Fruit fly (Drosophila melanogaster): ENCODE data around the gene BI-1.

The BI-1 gene

dm6 chr3L:8315141-8315816 is 6.5 kb upstream of the BI-1 start, which contains the start of gene Cpsf6 (continued):
- TF ChIP-seq insv (GFP tag; optimal IDR thresholded peaks at IDR 0.05), result peak in 1 of 2 experiments; percentile 87
- TF ChIP-seq MBD-R2 (GFP tag; IDR thresholded peaks at IDR 0.05), result peak; percentile 34; the same call in 1 of the 2 replicates
- no peak for TF ChIP-seq toy (GFP tag; IDR thresholded peaks at IDR 0.05)
- peak; percentile 74 for TF ChIP-seq az2 (GFP tag; optimal IDR thresholded peaks at IDR 0.05)
- TF ChIP-seq CG4404 (GFP tag; IDR thresholded peaks at IDR 0.05), result 0 out of 2 replicates have a peak, but pooled peaks have one; percentile 15
- peak; percentile 6 for TF ChIP-seq chn (GFP tag; optimal IDR thresholded peaks at IDR 0.05)
- TF ChIP-seq CG16813 (GFP tag; IDR thresholded peaks at IDR 0.05; ENCODE audit: partially characterized antibody), result 0 out of 3 replicates have a peak, but pooled peaks have one; percentile 38
- TF ChIP-seq CoRest (tag; optimal IDR thresholded peaks at IDR 0.05), result peak; percentile 86
- no peak for TF ChIP-seq sc (optimal IDR thresholded peaks at IDR 0.05)
- TF ChIP-seq sc (GFP tag; optimal IDR thresholded peaks at IDR 0.05), result no peak
- TF ChIP-seq ci (GFP tag; IDR thresholded peaks at IDR 0.05), result peak; percentile 82
- peak in 1 of 2 experiments; percentile 40 for TF ChIP-seq Pdp1 (GFP tag; optimal IDR thresholded peaks at IDR 0.05)
- TF ChIP-seq Fer1 (GFP tag; optimal IDR thresholded peaks at IDR 0.05), result no peak
- TF ChIP-seq Hr3 (GFP tag; optimal IDR thresholded peaks at IDR 0.05), result peak; percentile 49
- no peak for TF ChIP-seq CG5180 (GFP tag; optimal IDR thresholded peaks at IDR 0.05)
- TF ChIP-seq otp (GFP tag; IDR thresholded peaks at IDR 0.05), result no peak
- peak; percentile 29 for TF ChIP-seq CG17802 (tag; optimal IDR thresholded peaks at IDR 0.05)
- TF ChIP-seq Doc3 (GFP tag; IDR thresholded peaks at IDR 0.05; ENCODE audit: partially characterized antibody), result no peak
- TF ChIP-seq Trl (optimal IDR thresholded peaks at IDR 0.05), result no peak
- peak; percentile 43 for TF ChIP-seq Trl (GFP tag; optimal IDR thresholded peaks at IDR 0.05)
- 0 out of 4 replicates have a peak, but pooled peaks have one; percentile 46 for TF ChIP-seq Dll (GFP tag; IDR thresholded peaks at IDR 0.05; ENCODE audit: partially characterized antibody)
- TF ChIP-seq Opbp (GFP tag; IDR thresholded peaks at IDR 0.05; ENCODE audit: partially characterized antibody), result no peak
- TF ChIP-seq sd (tag; optimal IDR thresholded peaks at IDR 0.05), result no peak
- TF ChIP-seq H15 (GFP tag; IDR thresholded peaks at IDR 0.05), result peak; percentile 32; the same call in 1 of the 3 replicates
- peak; percentile 74 for TF ChIP-seq CG15696 (tag; optimal IDR thresholded peaks at IDR 0.05)
- no peak for TF ChIP-seq oc (tag; optimal IDR thresholded peaks at IDR 0.05)
- no peak for TF ChIP-seq C15 (GFP tag; IDR thresholded peaks at IDR 0.05)
- TF ChIP-seq klu (GFP tag; IDR thresholded peaks at IDR 0.05), result no peak
- peak; percentile 11 for TF ChIP-seq Nf-YB (GFP tag; optimal IDR thresholded peaks at IDR 0.05)
- peak; percentile 97 for TF ChIP-seq cg (GFP tag; optimal IDR thresholded peaks at IDR 0.05)
- TF ChIP-seq slou (GFP tag; optimal IDR thresholded peaks at IDR 0.05), result no peak
- TF ChIP-seq gsb (GFP tag; IDR thresholded peaks at IDR 0.05), result no peak
- peak; percentile 1 for TF ChIP-seq CG3065 (GFP tag; optimal IDR thresholded peaks at IDR 0.05)
- no peak for TF ChIP-seq CG4707 (GFP tag; optimal IDR thresholded peaks at IDR 0.05)
- TF ChIP-seq B-H1 (GFP tag; IDR thresholded peaks at IDR 0.05), result no peak; the same call in 2 of the 3 replicates
- TF ChIP-seq sug (tag; optimal IDR thresholded peaks at IDR 0.05), result peak; percentile 68
- TF ChIP-seq CG4854 (GFP tag; optimal IDR thresholded peaks at IDR 0.05), result peak; percentile 46
- TF ChIP-seq MTF-1 (GFP tag; optimal IDR thresholded peaks at IDR 0.05; ENCODE audit: borderline replicate concordance), result no peak
- TF ChIP-seq tna (GFP tag; IDR thresholded peaks at IDR 0.05; ENCODE audit: partially characterized antibody), result no peak
- peak; percentile 80 for TF ChIP-seq slbo (GFP tag; IDR thresholded peaks at IDR 0.05)
- TF ChIP-seq Sin3A (optimal IDR thresholded peaks at IDR 0.05), result peak; percentile 83
- TF ChIP-seq gro (GFP tag; optimal IDR thresholded peaks at IDR 0.05), result no peak
- TF ChIP-seq lov (optimal IDR thresholded peaks at IDR 0.05), result no peak
- no peak for TF ChIP-seq lov (GFP tag; IDR thresholded peaks at IDR 0.05)
- peak; percentile 78 for TF ChIP-seq CG2712 (tag; optimal IDR thresholded peaks at IDR 0.05)
- no peak for TF ChIP-seq Doc2 (GFP tag; IDR thresholded peaks at IDR 0.05)
- TF ChIP-seq lilli (GFP tag; optimal IDR thresholded peaks at IDR 0.05), result peak; percentile 67
- peak; percentile 8 for TF ChIP-seq CG15011 (GFP tag; optimal IDR thresholded peaks at IDR 0.05)
- peak; percentile 59 for TF ChIP-seq CG8388 (GFP tag; optimal IDR thresholded peaks at IDR 0.05)
- TF ChIP-seq ash1 (GFP tag; optimal IDR thresholded peaks at IDR 0.05), result no peak
